Worm (Caenorhabditis elegans) whole organism, L2 larva: ENCODE data around the gene hint-3.

Experiments
- ceh-82 ChIP-seq: fragments of 150-350 bp; optimal IDR thresholded peaks from 2 replicates; lab custom pipeline; 2014; ENCODE audit warnings: missing biosample characterization, missing genetic modification characterization
- mbf-1 ChIP-seq: sonication (generic microtip); optimal IDR thresholded peaks from 2 replicates; lab custom pipeline; 2017; ENCODE audit warnings: missing biosample characterization, missing genetic modification characterization
- nhr-237 ChIP-seq: fragments of 150-350 bp; optimal IDR thresholded peaks from 2 replicates; lab custom pipeline; 2014; ENCODE audit warnings: missing biosample characterization, missing genetic modification characterization

- no peak for TF ChIP-seq mbf-1 (tag; lab: Kevin White, UChicago)
- TF ChIP-seq ceh-82 (tag; lab: Kevin White, UChicago): no peak
- no peak for TF ChIP-seq nhr-237 (tag; lab: Kevin White, UChicago)
Observed at ce11 chrV:7808444-7808843, 48.2 kb downstream of the hint-3 start.
